Fruit fly (Drosophila melanogaster): Measurements from ENCODE around the gene msn.
A peak's percentile ranks its signal among the peaks of the same experiment; 100 is the strongest.

msn gene

dm6 chr3L:2589167-2589910 lies 3.0 kb upstream of the msn start, which contains the start of gene dos:
Gene dos (plus strand): TSS chr3L:2589414.
- TF ChIP-seq noc (tag; optimal IDR thresholded peaks at IDR 0.05): peak; percentile 29

dm6 chr3L:2588306-2588705 lies 2.0 kb upstream of the msn start:
- no peak for TF ChIP-seq noc (tag; optimal IDR thresholded peaks at IDR 0.05)

dm6 chr3L:2587562-2587918 lies 1.2 kb upstream of the msn start:
- no peak for TF ChIP-seq noc (tag; optimal IDR thresholded peaks at IDR 0.05)

- peak; percentile 51 for TF ChIP-seq noc (tag; optimal IDR thresholded peaks at IDR 0.05)
Measured at dm6 chr3L:2586804-2587561, 643 bp upstream of the msn start, which contains the start of gene RpL8. Gene RpL8 (plus strand): TSS chr3L:2587456.

- TF ChIP-seq noc (tag; optimal IDR thresholded peaks at IDR 0.05): no peak
Measured at dm6 chr3L:2584827-2585226, 1.5 kb downstream of the msn start.

- peak; percentile 76 for TF ChIP-seq noc (tag; optimal IDR thresholded peaks at IDR 0.05)
Measured at dm6 chr3L:2584119-2584805, 2.1 kb downstream of the msn start.

- no peak for TF ChIP-seq noc (tag; optimal IDR thresholded peaks at IDR 0.05)
Measured at dm6 chr3L:2583537-2583870, 2.8 kb downstream of the msn start.

dm6 chr3L:2582753-2583536 lies 3.4 kb downstream of the msn start:
- TF ChIP-seq noc (tag; optimal IDR thresholded peaks at IDR 0.05): no peak

dm6 chr3L:2582290-2582689 lies 4.0 kb downstream of the msn start:
- TF ChIP-seq noc (tag; optimal IDR thresholded peaks at IDR 0.05): no peak

dm6 chr3L:2581857-2582256 lies 4.5 kb downstream of the msn start:
- TF ChIP-seq noc (tag; optimal IDR thresholded peaks at IDR 0.05): peak; percentile 15

- peak; percentile 86 for TF ChIP-seq noc (tag; optimal IDR thresholded peaks at IDR 0.05)
Measured at dm6 chr3L:2581343-2581825, 5.0 kb downstream of the msn start.

dm6 chr3L:2579557-2580224 lies 6.6 kb downstream of the msn start:
- no peak for TF ChIP-seq noc (tag; optimal IDR thresholded peaks at IDR 0.05)

dm6 chr3L:2578737-2579136 lies 7.6 kb downstream of the msn start:
- TF ChIP-seq noc (tag; optimal IDR thresholded peaks at IDR 0.05): peak; percentile 84

dm6 chr3L:2578315-2578714 lies 8.0 kb downstream of the msn start:
- no peak for TF ChIP-seq noc (tag; optimal IDR thresholded peaks at IDR 0.05)

Data from whole organism, larva.